Worm (Caenorhabditis elegans): Measurements from ENCODE around the gene nape-1.

nape-1 gene

DNA sequence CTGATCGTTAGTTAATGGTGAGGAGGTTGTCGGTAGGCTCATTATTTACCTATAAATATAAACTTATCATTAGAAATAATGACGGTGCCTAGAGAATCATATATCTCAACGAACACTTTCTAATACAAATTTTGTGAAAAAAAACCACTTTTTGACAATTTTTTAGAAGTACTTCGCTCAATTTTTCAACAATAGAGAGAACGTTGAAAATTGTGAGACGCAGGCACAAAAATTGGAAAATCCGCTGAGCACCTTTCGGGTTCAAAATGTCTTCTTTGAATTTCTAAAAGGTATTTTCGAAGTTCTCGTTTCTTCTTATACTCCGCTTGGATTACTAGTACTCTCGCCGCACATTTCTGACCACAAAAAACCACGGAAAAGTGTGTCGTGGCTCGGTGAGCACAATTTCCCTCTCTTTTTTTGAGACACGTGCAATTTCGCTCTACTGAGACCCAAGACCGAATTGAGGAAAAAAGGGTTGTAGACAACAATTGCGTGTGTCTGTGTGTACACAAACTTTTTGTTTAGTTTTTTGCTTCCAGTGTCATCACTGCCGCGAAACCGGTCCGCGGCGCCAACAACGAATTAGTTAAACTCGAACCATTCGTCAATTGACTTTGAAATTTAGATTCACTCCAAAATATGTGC lies at the start of gene nape-1 (continued):
- TF ChIP-seq F49E8.2 (tag; optimal IDR thresholded peaks at IDR 0.05; ENCODE audit: borderline replicate concordance): no peak
- no peak for TF ChIP-seq lin-15B (tag; optimal IDR thresholded peaks at IDR 0.05)
- TF ChIP-seq nhr-28 (tag; optimal IDR thresholded peaks at IDR 0.05): peak; percentile 94
- TF ChIP-seq R02D3.7 (tag; optimal IDR thresholded peaks at IDR 0.05): no peak
- TF ChIP-seq daf-16 (GFP tag; optimal IDR thresholded peaks at IDR 0.05): no peak
- peak; percentile 67 for TF ChIP-seq daf-16 (tag; optimal IDR thresholded peaks at IDR 0.05)
- no peak for TF ChIP-seq F44E2.7 (GFP tag; IDR thresholded peaks at IDR 0.05)
- no peak for TF ChIP-seq ceh-44 (GFP tag; IDR thresholded peaks at IDR 0.05)
- no peak for TF ChIP-seq ztf-7 (tag; optimal IDR thresholded peaks at IDR 0.05)
- TF ChIP-seq dpl-1 (GFP tag; optimal IDR thresholded peaks at IDR 0.05): peak; percentile 29
- peak; percentile 63 for TF ChIP-seq hlh-30 (tag; optimal IDR thresholded peaks at IDR 0.05; ENCODE audit: insufficient read depth)
- TF ChIP-seq arid-1 (GFP tag; conservative IDR thresholded peaks at IDR 0.05): no peak
- TF ChIP-seq nhr-25 (tag; optimal IDR thresholded peaks at IDR 0.05; ENCODE audit: borderline replicate concordance, insufficient read depth): no peak
- no peak for TF ChIP-seq zip-2 (tag; optimal IDR thresholded peaks at IDR 0.05)
- no peak for TF ChIP-seq nhr-42 (GFP tag; IDR thresholded peaks at IDR 0.05)
- TF ChIP-seq mep-1 (tag; optimal IDR thresholded peaks at IDR 0.05): peak; percentile 53
- TF ChIP-seq nhr-111 (GFP tag; optimal IDR thresholded peaks at IDR 0.05): no peak
- TF ChIP-seq tra-1 (GFP tag; IDR thresholded peaks at IDR 0.05): no peak
- TF ChIP-seq nhr-102 (tag; optimal IDR thresholded peaks at IDR 0.05): no peak
- TF ChIP-seq hlh-11 (tag; optimal IDR thresholded peaks at IDR 0.05): peak; percentile 80
- TF ChIP-seq snpc-4 (tag; optimal IDR thresholded peaks at IDR 0.05): no peak
- no peak for TF ChIP-seq sdz-12 (GFP tag; optimal IDR thresholded peaks at IDR 0.05)
- peak; percentile 47; the same call in 1 of the 2 replicates for TF ChIP-seq hmg-1.1 (GFP tag; IDR thresholded peaks at IDR 0.05)
- TF ChIP-seq nhr-10 (tag; optimal IDR thresholded peaks at IDR 0.05): no peak
- peak; percentile 64; the same call in 1 of the 2 replicates for TF ChIP-seq pha-4 (GFP tag; IDR thresholded peaks at IDR 0.05)
- TF ChIP-seq pha-4 (tag; optimal IDR thresholded peaks at IDR 0.05): peak; percentile 92
- TF ChIP-seq zfp-2 (tag; optimal IDR thresholded peaks at IDR 0.05): no peak
- no peak for TF ChIP-seq duxl-1 (tag; optimal IDR thresholded peaks at IDR 0.05; ENCODE audit: poor library complexity)

- no peak for TF ChIP-seq lin-15B (tag; optimal IDR thresholded peaks at IDR 0.05)
- TF ChIP-seq aha-1 (tag): peak; percentile 59
Measured at ce11 chrIV:3783910-3784309, 43.2 kb upstream of the nape-1 start, which contains the start of gene glct-6. Gene glct-6 (plus strand): TSS chrIV:3784210.

- no peak for TF ChIP-seq daf-19 (GFP tag; conservative IDR thresholded peaks at IDR 0.05)
- no peak for TF ChIP-seq ceh-28 (tag; optimal IDR thresholded peaks at IDR 0.05)
- TF ChIP-seq F10B5.3 (tag; optimal IDR thresholded peaks at IDR 0.05): no peak
- TF ChIP-seq unc-62 (GFP tag; optimal IDR thresholded peaks at IDR 0.05 in 1 of 2): peak in 1 of 2 experiments; percentile 98
- no peak for TF ChIP-seq unc-62 (tag; optimal IDR thresholded peaks at IDR 0.05)
- no peak for TF ChIP-seq nhr-28 (tag; optimal IDR thresholded peaks at IDR 0.05)
- TF ChIP-seq aly-2 (tag; optimal IDR thresholded peaks at IDR 0.05): no peak
- TF ChIP-seq nhr-77 (tag; optimal IDR thresholded peaks at IDR 0.05): no peak
- no peak for TF ChIP-seq ces-1 (GFP tag; optimal IDR thresholded peaks at IDR 0.05)
- TF ChIP-seq madf-5 (GFP tag; IDR thresholded peaks at IDR 0.05): no peak
- no peak for TF ChIP-seq arid-1 (GFP tag; conservative IDR thresholded peaks at IDR 0.05)
- TF ChIP-seq rbr-2 (tag; optimal IDR thresholded peaks at IDR 0.05): no peak
- peak; percentile 89 for TF ChIP-seq aha-1 (tag)
- no peak for TF ChIP-seq ZK546.5 (tag; optimal IDR thresholded peaks at IDR 0.05)
- TF ChIP-seq F26F4.8 (GFP tag; conservative IDR thresholded peaks at IDR 0.05): no peak
- TF ChIP-seq ama-1 (optimal IDR thresholded peaks at IDR 0.05): no peak
- no peak for TF ChIP-seq ZK337.2 (GFP tag; IDR thresholded peaks at IDR 0.05)
- TF ChIP-seq daf-8 (GFP tag; IDR thresholded peaks at IDR 0.05): no peak
Measured at ce11 chrIV:3781539-3781938, 40.9 kb upstream of the nape-1 start.
